Fruit fly (Drosophila melanogaster) whole organism, prepupa: ENCODE data around the gene CG14958.

Experiments used
- CG10631 ChIP-seq: fragments of 200-800 bp; sonication (Bioruptor generic); optimal IDR thresholded peaks from 2 replicates; lab custom pipeline; 2016; ENCODE audit warnings: missing biosample characterization, missing genetic modification characterization
- CG10669 ChIP-seq: fragments of 200-800 bp; sonication (Bioruptor generic); optimal IDR thresholded peaks from 3 replicates; lab custom pipeline; 2018; ENCODE audit warnings: missing biosample characterization, mild to moderate bottlenecking, missing genetic modification characterization, moderate library complexity
- CG11294 ChIP-seq: fragments of 200-800 bp; sonication (Bioruptor generic); IDR thresholded peaks from 2 replicates; pipeline ENCODE4 v1.3.6; 2022; ENCODE audit warnings: missing biosample characterization, missing genetic modification characterization
- CG11902 ChIP-seq: fragments of 200-800 bp; sonication (Bioruptor generic); optimal IDR thresholded peaks from 3 replicates; lab custom pipeline; 2016; ENCODE audit warnings: missing biosample characterization, missing genetic modification characterization
- CG15336 ChIP-seq: fragments of 200-800 bp; sonication (Bioruptor generic); IDR thresholded peaks from 2 replicates; pipeline ENCODE4 v1.3.6; 2022; ENCODE audit warnings: missing biosample characterization, missing genetic modification characterization
- CG1621 ChIP-seq: fragments of 200-800 bp; sonication (Bioruptor generic); optimal IDR thresholded peaks from 3 replicates; lab custom pipeline; 2018; ENCODE audit warnings: missing biosample characterization, mild to moderate bottlenecking, missing genetic modification characterization
- CG16779 ChIP-seq: fragments of 200-800 bp; sonication (Bioruptor generic); optimal IDR thresholded peaks from 3 replicates; lab custom pipeline; 2017; ENCODE audit warnings: missing biosample characterization, mild to moderate bottlenecking, missing genetic modification characterization
- CG3032 ChIP-seq: fragments of 200-800 bp; optimal IDR thresholded peaks from 2 replicates; lab custom pipeline; 2019; ENCODE audit warnings: missing biosample characterization, mild to moderate bottlenecking, missing genetic modification characterization, moderate library complexity
- CG31627 ChIP-seq: fragments of 200-800 bp; sonication (Bioruptor generic); optimal IDR thresholded peaks from 3 replicates; lab custom pipeline; 2016; ENCODE audit warnings: missing biosample characterization, missing genetic modification characterization
- CG34406 ChIP-seq: fragments of 200-800 bp; sonication (Bioruptor generic); optimal IDR thresholded peaks from 3 replicates; lab custom pipeline; 2016; ENCODE audit warnings: missing biosample characterization, missing genetic modification characterization
- CG3919 ChIP-seq: fragments of 200-800 bp; sonication (Bioruptor generic); optimal IDR thresholded peaks from 3 replicates; lab custom pipeline; 2016; ENCODE audit warnings: missing biosample characterization, missing genetic modification characterization
- CG4318 ChIP-seq: fragments of 200-800 bp; sonication (Bioruptor generic); optimal IDR thresholded peaks from 3 replicates; lab custom pipeline; 2017; ENCODE audit warnings: missing biosample characterization, mild to moderate bottlenecking, missing genetic modification characterization
- CG6163 ChIP-seq: fragments of 200-800 bp; sonication (Bioruptor generic); IDR thresholded peaks from 3 replicates; pipeline ENCODE4 v1.3.6; 2022; ENCODE audit warnings: missing biosample characterization, missing genetic modification characterization
- CG6792 ChIP-seq: fragments of 200-800 bp; sonication (Bioruptor generic); optimal IDR thresholded peaks from 3 replicates; lab custom pipeline; 2016; ENCODE audit warnings: missing biosample characterization, missing genetic modification characterization
- CG6808 ChIP-seq: fragments of 200-800 bp; sonication (Bioruptor generic); optimal IDR thresholded peaks from 3 replicates; lab custom pipeline; 2017; ENCODE audit warnings: missing biosample characterization, missing genetic modification characterization, mild to moderate bottlenecking, moderate library complexity, missing genetic modification reagents
- CG6854 ChIP-seq: fragments of 200-800 bp; sonication (Bioruptor generic); optimal IDR thresholded peaks from 2 replicates; lab custom pipeline; 2017; ENCODE audit warnings: missing biosample characterization, mild to moderate bottlenecking, missing genetic modification characterization
- CG7368 ChIP-seq: fragments of 200-800 bp; sonication (Bioruptor generic); optimal IDR thresholded peaks from 3 replicates; lab custom pipeline; 2016; ENCODE audit warnings: missing biosample characterization, missing genetic modification characterization
- CG8119 ChIP-seq: fragments of 200-800 bp; sonication (Bioruptor generic); IDR thresholded peaks from 3 replicates; pipeline ENCODE4 v1.3.6; 2022; ENCODE audit warnings: missing biosample characterization, missing genetic modification characterization
- CG8319 ChIP-seq: fragments of 200-800 bp; sonication (Bioruptor generic); optimal IDR thresholded peaks from 3 replicates; lab custom pipeline; 2016; ENCODE audit warnings: missing biosample characterization, missing genetic modification characterization
- Eip75B ChIP-seq: fragments of 200-800 bp; sonication (Bioruptor generic); optimal IDR thresholded peaks from 3 replicates; lab custom pipeline; 2016; ENCODE audit warnings: missing biosample characterization, missing genetic modification characterization
- Eip78C ChIP-seq: fragments of 200-800 bp; sonication (Bioruptor generic); peaks from one replicate; lab custom pipeline; 2016; ENCODE audit warnings: missing biosample characterization, missing genetic modification characterization
- Eip93F ChIP-seq: fragments of 200-800 bp; sonication (Bioruptor generic); optimal IDR thresholded peaks from 2 replicates; lab custom pipeline; 2016; ENCODE audit warnings: missing biosample characterization, mild to moderate bottlenecking, missing genetic modification characterization
- Ets21C ChIP-seq: fragments of 200-800 bp; sonication (Bioruptor generic); optimal IDR thresholded peaks from 3 replicates; lab custom pipeline; 2016; ENCODE audit warnings: missing biosample characterization, missing genetic modification characterization
- Ets96B ChIP-seq: fragments of 200-800 bp; optimal IDR thresholded peaks from 2 replicates; lab custom pipeline; 2019; ENCODE audit warnings: missing biosample characterization, mild to moderate bottlenecking, missing genetic modification characterization, moderate library complexity
- Gug ChIP-seq: fragments of 200-800 bp; sonication (Bioruptor generic); IDR thresholded peaks from 2 replicates; pipeline ENCODE4 v1.3.6; 2022; ENCODE audit warnings: missing biosample characterization, missing genetic modification characterization
- Hr38 ChIP-seq: sonication (Bioruptor generic); optimal IDR thresholded peaks from 2 replicates; lab custom pipeline; 2016; ENCODE audit warnings: missing biosample characterization, missing genetic modification characterization
- Lpt ChIP-seq: fragments of 200-800 bp; sonication (Bioruptor generic); optimal IDR thresholded peaks from 3 replicates; lab custom pipeline; 2016; ENCODE audit warnings: missing biosample characterization, missing genetic modification characterization
- Met ChIP-seq: fragments of 200-800 bp; sonication (Bioruptor generic); optimal IDR thresholded peaks from 3 replicates; lab custom pipeline; 2016; ENCODE audit warnings: missing biosample characterization, missing genetic modification characterization
- OdsH ChIP-seq: fragments of 200-800 bp; sonication (Bioruptor generic); optimal IDR thresholded peaks from 3 replicates; lab custom pipeline; 2016; ENCODE audit warnings: missing biosample characterization, missing genetic modification characterization
- Smox ChIP-seq: fragments of 200-800 bp; sonication (Bioruptor generic); optimal IDR thresholded peaks from 3 replicates; lab custom pipeline; 2016; ENCODE audit warnings: missing biosample characterization, missing genetic modification characterization
- Sox102F ChIP-seq: fragments of 200-800 bp; sonication (Bioruptor generic); optimal IDR thresholded peaks from 2 replicates; lab custom pipeline; 2016; ENCODE audit warnings: missing biosample characterization, mild to moderate bottlenecking, missing genetic modification characterization
- Sox14 ChIP-seq: fragments of 200-800 bp; sonication (Bioruptor generic); optimal IDR thresholded peaks from 3 replicates; lab custom pipeline; 2016; ENCODE audit warnings: missing biosample characterization, missing genetic modification characterization
- Sox15 ChIP-seq: fragments of 200-800 bp; sonication (Bioruptor generic); optimal IDR thresholded peaks from 3 replicates; lab custom pipeline; 2016; ENCODE audit warnings: missing biosample characterization, missing genetic modification characterization
- achi ChIP-seq: fragments of 200-800 bp; sonication (Bioruptor generic); optimal IDR thresholded peaks from 3 replicates; lab custom pipeline; 2016; ENCODE audit warnings: missing biosample characterization, missing genetic modification characterization
- acj6 ChIP-seq: fragments of 200-800 bp; sonication (Bioruptor generic); optimal IDR thresholded peaks from 3 replicates; lab custom pipeline; 2016; ENCODE audit warnings: missing biosample characterization, missing genetic modification characterization
- cyc ChIP-seq: fragments of 200-800 bp; sonication (Bioruptor generic); optimal IDR thresholded peaks from 3 replicates; lab custom pipeline; 2016; ENCODE audit warnings: missing biosample characterization, missing genetic modification characterization
- dac ChIP-seq: fragments of 200-800 bp; sonication (Bioruptor generic); optimal IDR thresholded peaks from 2 replicates; lab custom pipeline; 2017; ENCODE audit warnings: missing biosample characterization, mild to moderate bottlenecking, missing genetic modification characterization
- eg ChIP-seq: fragments of 200-800 bp; sonication (Bioruptor generic); IDR thresholded peaks from 3 replicates; pipeline ENCODE4 v1.3.6; 2022; ENCODE audit warnings: missing biosample characterization, missing genetic modification characterization
- esn ChIP-seq: fragments of 200-800 bp; sonication (Bioruptor generic); optimal IDR thresholded peaks from 2 replicates; lab custom pipeline; 2016; ENCODE audit warnings: missing biosample characterization, mild to moderate bottlenecking, missing genetic modification characterization, moderate library complexity
- fd59A ChIP-seq: fragments of 200-800 bp; sonication (Bioruptor generic); optimal IDR thresholded peaks from 2 replicates; lab custom pipeline; 2017; ENCODE audit warnings: missing biosample characterization, mild to moderate bottlenecking, missing genetic modification characterization, missing genetic modification reagents
- fd85E ChIP-seq: fragments of 200-800 bp; sonication (Bioruptor generic); optimal IDR thresholded peaks from 3 replicates; lab custom pipeline; 2016; ENCODE audit warnings: missing biosample characterization, missing genetic modification characterization
- fkh ChIP-seq: fragments of 200-800 bp; sonication (Bioruptor generic); optimal IDR thresholded peaks from 3 replicates; lab custom pipeline; 2017; ENCODE audit warnings: missing biosample characterization, mild to moderate bottlenecking, missing genetic modification characterization, moderate library complexity
- lz ChIP-seq: fragments of 200-800 bp; sonication (Bioruptor generic); optimal IDR thresholded peaks from 3 replicates; lab custom pipeline; 2016; ENCODE audit warnings: missing biosample characterization, missing genetic modification characterization
- pdm3 ChIP-seq: fragments of 200-800 bp; sonication (Bioruptor generic); optimal IDR thresholded peaks from 3 replicates; lab custom pipeline; 2016; ENCODE audit warnings: missing biosample characterization, missing genetic modification characterization
- salr ChIP-seq, 2 experiments: fragments of 200-800 bp; sonication (Bioruptor generic); optimal IDR thresholded peaks; 3 replicates each; lab custom pipeline; 2016 to 2018; ENCODE audit warnings: missing biosample characterization in 2 of 2, missing genetic modification characterization in 2 of 2, mild to moderate bottlenecking in 1 of 2
- spab ChIP-seq: fragments of 200-800 bp; sonication (Bioruptor generic); optimal IDR thresholded peaks from 2 replicates; lab custom pipeline; 2017; ENCODE audit warnings: missing biosample characterization, mild to moderate bottlenecking, missing genetic modification characterization, missing genetic modification reagents
- svp ChIP-seq: fragments of 200-800 bp; sonication (Bioruptor generic); peaks from one replicate; lab custom pipeline; 2016; ENCODE audit warnings: missing biosample characterization, missing genetic modification characterization
- topi ChIP-seq: fragments of 200-800 bp; sonication (Bioruptor generic); optimal IDR thresholded peaks from 3 replicates; lab custom pipeline; 2016; ENCODE audit warnings: missing biosample characterization, missing genetic modification characterization
- vri ChIP-seq: fragments of 200-800 bp; sonication (Bioruptor generic); optimal IDR thresholded peaks from 3 replicates; lab custom pipeline; 2016; ENCODE audit warnings: missing biosample characterization, mild to moderate bottlenecking, missing genetic modification characterization

CG14958 gene

dm6 chr3L:3192912-3193311 lies 3.1 kb downstream of the CG14958 start, which contains the start of gene Hsp83 (continued):
- TF ChIP-seq CG10669 = peak; percentile 90
- TF ChIP-seq CG6808 (GFP tag; lab: Kevin White, UChicago) = peak; percentile 93
- TF ChIP-seq CG15336 = peak; percentile 72
- TF ChIP-seq Hr38 (GFP tag; lab: Kevin White, UChicago) = no peak
- peak; percentile 3 to 90 for TF ChIP-seq salr (GFP tag; optimal IDR thresholded peaks at IDR 0.05; lab: Kevin White, UChicago)
- peak; percentile 94 for TF ChIP-seq eg (GFP tag; lab: Robert Waterston, UW)
- TF ChIP-seq CG16779 (tag; lab: Kevin White, UChicago) = peak; percentile 98
- peak; percentile 84 for TF ChIP-seq OdsH (GFP tag; lab: Kevin White, UChicago)
- peak; percentile 97 for TF ChIP-seq esn (GFP tag; lab: Kevin White, UChicago)
- peak; percentile 92 for TF ChIP-seq topi (GFP tag; lab: Kevin White, UChicago)
- TF ChIP-seq Eip93F (GFP tag; lab: Kevin White, UChicago) = peak; percentile 89
- TF ChIP-seq cyc (GFP tag; lab: Kevin White, UChicago) = peak; percentile 90
- peak; percentile 68 for TF ChIP-seq Ets96B
- TF ChIP-seq lz = peak; percentile 93
- TF ChIP-seq Eip78C = peak; percentile 99

dm6 chr3L:3194059-3194458 lies 4.3 kb downstream of the CG14958 start:
- peak; percentile 97 for TF ChIP-seq Met (GFP tag; lab: Kevin White, UChicago)
- peak; percentile 98 for TF ChIP-seq Eip78C
- TF ChIP-seq fd85E (GFP tag; lab: Kevin White, UChicago) = peak; percentile 93
- peak; percentile 94 for TF ChIP-seq CG8319 (GFP tag; lab: Kevin White, UChicago)
- TF ChIP-seq CG3032 = peak; percentile 91
- peak; percentile 88 for TF ChIP-seq Sox15 (GFP tag; lab: Kevin White, UChicago)
- TF ChIP-seq Gug (GFP tag; lab: Robert Waterston, UW) = peak; percentile 98
- TF ChIP-seq Ets96B = peak; percentile 95
- peak; percentile 97 for TF ChIP-seq pdm3 (GFP tag; lab: Kevin White, UChicago)
- peak; percentile 92 for TF ChIP-seq CG1621 (tag; lab: Kevin White, UChicago)
- peak; percentile 98 for TF ChIP-seq CG10631 (GFP tag; lab: Kevin White, UChicago)
- TF ChIP-seq spab = peak; percentile 86
- TF ChIP-seq vri (GFP tag; lab: Kevin White, UChicago) = peak; percentile 94
- peak; percentile 94 for TF ChIP-seq CG4318 (GFP tag; lab: Kevin White, UChicago)
- peak; percentile 73 for TF ChIP-seq CG6808 (GFP tag; lab: Kevin White, UChicago)
- TF ChIP-seq CG6163 (GFP tag; lab: Robert Waterston, UW) = peak; percentile 99
- TF ChIP-seq Smox (GFP tag; lab: Kevin White, UChicago) = peak; percentile 93
- peak; percentile 96 for TF ChIP-seq topi (GFP tag; lab: Kevin White, UChicago)
- peak; percentile 98 for TF ChIP-seq OdsH (GFP tag; lab: Kevin White, UChicago)
- peak; percentile 97 for TF ChIP-seq CG7368 (GFP tag; lab: Kevin White, UChicago)
- TF ChIP-seq Lpt = peak; percentile 96
- peak; percentile 82 for TF ChIP-seq Ets21C (GFP tag; lab: Kevin White, UChicago)
- TF ChIP-seq dac (GFP tag; lab: Kevin White, UChicago) = peak; percentile 95
- peak; percentile 95 for TF ChIP-seq CG6792 (GFP tag; lab: Kevin White, UChicago)
- peak; percentile 96 for TF ChIP-seq Eip75B (GFP tag; lab: Kevin White, UChicago)
- TF ChIP-seq fkh (GFP tag; lab: Kevin White, UChicago) = peak; percentile 15
- TF ChIP-seq cyc (GFP tag; lab: Kevin White, UChicago) = peak; percentile 95
- TF ChIP-seq Sox102F = peak; percentile 97
- TF ChIP-seq CG31627 (GFP tag; lab: Kevin White, UChicago) = peak; percentile 90
- peak; percentile 89 to 97 for TF ChIP-seq salr (GFP tag; optimal IDR thresholded peaks at IDR 0.05; lab: Kevin White, UChicago)
- peak; percentile 74 for TF ChIP-seq CG6854 (GFP tag; lab: Kevin White, UChicago)
- TF ChIP-seq CG11294 (GFP tag; lab: Robert Waterston, UW) = peak; percentile 94
- TF ChIP-seq CG11902 = peak; percentile 93
- TF ChIP-seq CG8119 = peak; percentile 98
- peak; percentile 98 for TF ChIP-seq CG34406 (GFP tag; lab: Kevin White, UChicago)
- peak; percentile 98 for TF ChIP-seq esn (GFP tag; lab: Kevin White, UChicago)
- TF ChIP-seq fd59A (GFP tag; lab: Kevin White, UChicago) = peak; percentile 80
- peak; percentile 96 for TF ChIP-seq CG10669
- peak; percentile 94 for TF ChIP-seq Sox14
- peak; percentile 97 for TF ChIP-seq svp (GFP tag; lab: Kevin White, UChicago)
- TF ChIP-seq CG3919 (GFP tag; lab: Kevin White, UChicago) = peak; percentile 98
- peak; percentile 98 for TF ChIP-seq achi (GFP tag; lab: Kevin White, UChicago)
- TF ChIP-seq CG15336 = peak; percentile 99
- peak; percentile 97 for TF ChIP-seq acj6
- TF ChIP-seq Hr38 (GFP tag; lab: Kevin White, UChicago) = no peak
